Fruit fly (Drosophila melanogaster): ENCODE results near the gene Cenp-C.

DNA sequence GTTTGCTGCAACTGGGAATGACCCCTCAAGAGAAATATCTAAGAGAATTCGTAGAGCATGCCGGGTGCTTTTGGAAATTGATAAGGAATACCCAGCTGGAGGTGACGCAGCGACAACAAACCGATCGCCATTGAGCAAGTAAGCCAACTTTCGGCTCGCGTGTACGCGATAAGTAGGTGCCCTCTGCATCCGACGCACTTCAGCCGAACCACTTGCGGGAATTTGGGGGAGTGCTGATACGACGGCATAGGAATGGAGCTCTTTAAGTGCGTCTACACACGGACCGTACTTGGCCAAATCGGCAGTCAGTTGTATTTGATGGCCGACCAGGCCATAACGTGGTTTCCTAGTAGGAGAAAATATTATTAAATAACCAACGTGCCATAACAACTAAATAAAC, 40.2 kb upstream of the Cenp-C start, which contains the start of gene CG31259:
- TF ChIP-seq insv (optimal IDR thresholded peaks at IDR 0.05) (no peak), psq (optimal IDR thresholded peaks at IDR 0.05) (no peak)

Measured in Kc167 (cell line).